Fruit fly (Drosophila melanogaster): ENCODE data around the gene Btk.
A peak's percentile ranks its signal among the peaks of the same experiment; 100 is the strongest.

Btk gene

dm6 chr2L:8292159-8292887 is 8.6 kb downstream of the Btk start (continued):
- TF ChIP-seq Abd-B (GFP tag; optimal IDR thresholded peaks at IDR 0.05) (peak; percentile 87), Dek (tag; optimal IDR thresholded peaks at IDR 0.05) (peak; percentile 95), CG8765 (GFP tag; IDR thresholded peaks at IDR 0.05) (peak; percentile 90), cas (GFP tag; IDR thresholded peaks at IDR 0.05) (peak; percentile 92), CG11085 (GFP tag; IDR thresholded peaks at IDR 0.05) (peak; percentile 95), CG7372 (GFP tag; IDR thresholded peaks at IDR 0.05) (peak; percentile 95), CHES-1-like (GFP tag; optimal IDR thresholded peaks at IDR 0.05) (peak; percentile 92), Dad (GFP tag; optimal IDR thresholded peaks at IDR 0.05) (peak; percentile 92), CG9215 (GFP tag; IDR thresholded peaks at IDR 0.05) (peak; percentile 92), toy (GFP tag; IDR thresholded peaks at IDR 0.05) (peak; percentile 91), cato (GFP tag; optimal IDR thresholded peaks at IDR 0.05; ENCODE audit: borderline replicate concordance) (peak; percentile 81), pros (GFP tag; optimal IDR thresholded peaks at IDR 0.05) (peak; percentile 75), CG6683 (GFP tag; optimal IDR thresholded peaks at IDR 0.05) (peak; percentile 91), CG17802 (tag; optimal IDR thresholded peaks at IDR 0.05) (peak; percentile 81), CG10654 (GFP tag; optimal IDR thresholded peaks at IDR 0.05) (peak; percentile 90), ranshi (GFP tag; IDR thresholded peaks at IDR 0.05) (peak; percentile 96), Rfx (GFP tag; IDR thresholded peaks at IDR 0.05) (peak; percentile 98), CG16815 (GFP tag; optimal IDR thresholded peaks at IDR 0.05) (peak; percentile 86), bab2 (GFP tag; optimal IDR thresholded peaks at IDR 0.05) (peak; percentile 90), zen2 (GFP tag; IDR thresholded peaks at IDR 0.05; ENCODE audit: partially characterized antibody) (no peak), CG4707 (GFP tag; optimal IDR thresholded peaks at IDR 0.05) (peak; percentile 86), CG17328 (GFP tag; IDR thresholded peaks at IDR 0.05) (peak; percentile 98), zfh1 (GFP tag; IDR thresholded peaks at IDR 0.05) (peak; percentile 97), jumu (GFP tag; optimal IDR thresholded peaks at IDR 0.05) (peak; percentile 92), onecut (GFP tag; IDR thresholded peaks at IDR 0.05) (peak; percentile 95), sim (GFP tag; IDR thresholded peaks at IDR 0.05) (peak; percentile 97), pum (GFP tag; optimal IDR thresholded peaks at IDR 0.05) (peak; percentile 92), CG34376 (GFP tag; optimal IDR thresholded peaks at IDR 0.05) (peak; percentile 96), CG12942 (GFP tag; optimal IDR thresholded peaks at IDR 0.05) (peak; percentile 87), ap (GFP tag; IDR thresholded peaks at IDR 0.05) (peak; percentile 95), Six4 (GFP tag; optimal IDR thresholded peaks at IDR 0.05) (peak; percentile 95), Dfd (GFP tag; optimal IDR thresholded peaks at IDR 0.05) (no peak), MESR4 (GFP tag; optimal IDR thresholded peaks at IDR 0.05) (peak; percentile 46), az2 (GFP tag; optimal IDR thresholded peaks at IDR 0.05) (peak; percentile 95), Lpt (GFP tag; optimal IDR thresholded peaks at IDR 0.05) (no peak), CG34422 (GFP tag; IDR thresholded peaks at IDR 0.05) (peak; percentile 98), PHDP (tag; optimal IDR thresholded peaks at IDR 0.05) (peak; percentile 97), Chrac-16 (GFP tag; optimal IDR thresholded peaks at IDR 0.05) (peak; percentile 93), ato (GFP tag; IDR thresholded peaks at IDR 0.05; ENCODE audit: partially characterized antibody) (no peak), CG3163 (GFP tag; optimal IDR thresholded peaks at IDR 0.05) (peak; percentile 78), ash1 (GFP tag; optimal IDR thresholded peaks at IDR 0.05) (peak; percentile 69), CG4404 (GFP tag; IDR thresholded peaks at IDR 0.05) (peak; percentile 91), tup (GFP tag; optimal IDR thresholded peaks at IDR 0.05) (peak; percentile 88), Oli (tag; optimal IDR thresholded peaks at IDR 0.05) (peak; percentile 97), CG2129 (GFP tag; IDR thresholded peaks at IDR 0.05; ENCODE audit: partially characterized antibody) (no peak), cad (GFP tag; optimal IDR thresholded peaks at IDR 0.05) (no peak), CG2199 (GFP tag; IDR thresholded peaks at IDR 0.05) (peak; percentile 98), CG10274 (GFP tag; optimal IDR thresholded peaks at IDR 0.05) (peak; percentile 80), NK7.1 (GFP tag; optimal IDR thresholded peaks at IDR 0.05) (peak; percentile 87), CG18764 (GFP tag; optimal IDR thresholded peaks at IDR 0.05) (peak; percentile 91)

All from whole organism, embryonic.